Worm (Caenorhabditis elegans) whole organism, young adult: ENCODE results near the gene ddn-3.

ENCODE experiments used
- B0035.1 ChIP-seq: sonication (generic microtip); optimal IDR thresholded peaks from 2 replicates; lab custom pipeline; 2016; ENCODE audit warnings: missing genetic modification characterization, mild to moderate bottlenecking, missing compliant biosample characterization, missing genotype, missing genetic modification reagents
- D2030.7 ChIP-seq: fragments of 200-800 bp; sonication (Bioruptor generic); IDR thresholded peaks from 2 replicates; pipeline ENCODE4 v1.3.6; 2022; ENCODE audit warnings: missing genetic modification reagents, missing genetic modification characterization, missing compliant biosample characterization
- F33H1.4 ChIP-seq: fragments of 200-800 bp; sonication (Bioruptor generic); IDR thresholded peaks from 2 replicates; pipeline ENCODE4 v1.3.6; 2022; ENCODE audit warnings: missing genetic modification reagents, missing genetic modification characterization, missing compliant biosample characterization
- F49E8.2 ChIP-seq: sonication (generic microtip); optimal IDR thresholded peaks from 3 replicates; lab custom pipeline; 2017; ENCODE audit warnings: missing genetic modification characterization, mild to moderate bottlenecking, missing compliant biosample characterization, antibody characterized with exemption, moderate library complexity; ENCODE audit not compliant: insufficient read depth
- K11D2.4 ChIP-seq: fragments of 200-800 bp; sonication (Bioruptor generic); IDR thresholded peaks from 2 replicates; pipeline ENCODE4 v1.3.6; 2022; ENCODE audit warnings: missing genetic modification reagents, missing genetic modification characterization, missing compliant biosample characterization
- Y56A3A.18 ChIP-seq: fragments of 200-800 bp; sonication (Bioruptor generic); IDR thresholded peaks from 2 replicates; pipeline ENCODE4 v1.3.6; 2022; ENCODE audit warnings: missing genetic modification reagents, missing genetic modification characterization, missing compliant biosample characterization
- Y67H2A.10 ChIP-seq: fragments of 200-800 bp; sonication (Bioruptor generic); conservative IDR thresholded peaks from 2 replicates; pipeline ENCODE4 v1.3.6; 2022; ENCODE audit warnings: missing genetic modification reagents, missing genetic modification characterization, missing compliant biosample characterization
- ZK185.1 ChIP-seq: sonication (generic microtip); optimal IDR thresholded peaks from 2 replicates; lab custom pipeline; 2016; ENCODE audit warnings: mild to moderate bottlenecking, missing genetic modification characterization, missing compliant biosample characterization; ENCODE audit not compliant: poor library complexity, severe bottlenecking
- attf-5 ChIP-seq: fragments of 200-800 bp; sonication (Bioruptor generic); optimal IDR thresholded peaks from 2 replicates; lab custom pipeline; 2018; ENCODE audit warnings: mild to moderate bottlenecking, missing genetic modification characterization, missing compliant biosample characterization
- bed-1 ChIP-seq: fragments of 200-800 bp; sonication (Bioruptor generic); IDR thresholded peaks from 2 replicates; pipeline ENCODE4 v1.3.6; 2022; ENCODE audit warnings: missing genetic modification reagents, missing genetic modification characterization, missing compliant biosample characterization
- ccch-3 ChIP-seq: fragments of 200-800 bp; sonication (Bioruptor generic); optimal IDR thresholded peaks from 2 replicates; lab custom pipeline; 2018; ENCODE audit warnings: mild to moderate bottlenecking, missing genetic modification characterization, missing compliant biosample characterization
- cebp-1 ChIP-seq, 2 experiments: fragments of 200-800 bp in 1 of 2; sonication (Bioruptor generic) in 1 of 2; sonication (generic microtip) in 1 of 2; IDR thresholded peaks in 1 of 2; optimal IDR thresholded peaks in 1 of 2; 2 replicates each; pipeline versions ENCODE4 v1.3.6 to Lab custom; 2017 to 2022; ENCODE audit warnings: missing compliant biosample characterization in 2 of 2, missing genetic modification characterization in 2 of 2, mild to moderate bottlenecking in 1 of 2, missing genetic modification reagents in 1 of 2, moderate library complexity in 1 of 2
- ceh-27 ChIP-seq: fragments of 200-800 bp; sonication (Bioruptor generic); optimal IDR thresholded peaks from 2 replicates; lab custom pipeline; 2018; ENCODE audit warnings: mild to moderate bottlenecking, missing genetic modification characterization, moderate library complexity, missing compliant biosample characterization
- ceh-79 ChIP-seq: sonication (generic microtip); optimal IDR thresholded peaks from 2 replicates; lab custom pipeline; 2017; ENCODE audit warnings: mild to moderate bottlenecking, missing genetic modification characterization, missing compliant biosample characterization
- dox-1 ChIP-seq: fragments of 200-800 bp; sonication (Bioruptor generic); IDR thresholded peaks from 2 replicates; pipeline ENCODE4 v1.3.6; 2022; ENCODE audit warnings: missing genetic modification reagents, missing genetic modification characterization, missing compliant biosample characterization
- efl-1 ChIP-seq: fragments of 150-350 bp; optimal IDR thresholded peaks from 2 replicates; lab custom pipeline; 2014; ENCODE audit warnings: missing biosample characterization, missing genetic modification reagents, missing genetic modification characterization
- egl-18 ChIP-seq: fragments of 200-800 bp; sonication (Bioruptor generic); IDR thresholded peaks from 2 replicates; pipeline ENCODE4 v1.3.6; 2022; ENCODE audit warnings: missing genetic modification reagents, missing genetic modification characterization, missing compliant biosample characterization
- egrh-3 ChIP-seq: fragments of 200-800 bp; sonication (Bioruptor generic); IDR thresholded peaks from 2 replicates; pipeline ENCODE4 v1.3.6; 2022; ENCODE audit warnings: missing genetic modification reagents, missing genetic modification characterization, missing compliant biosample characterization
- him-1 ChIP-seq: sonication (generic microtip); optimal IDR thresholded peaks from 2 replicates; lab custom pipeline; 2016; ENCODE audit warnings: missing genotype, missing genetic modification reagents, missing genetic modification characterization, missing compliant biosample characterization
- hmg-1.2 ChIP-seq: fragments of 200-800 bp; sonication (Bioruptor generic); IDR thresholded peaks from 2 replicates; pipeline ENCODE4 v1.3.6; 2022; ENCODE audit warnings: missing genetic modification reagents, missing genetic modification characterization, missing compliant biosample characterization
- hrde-1 ChIP-seq: sonication (generic microtip); optimal IDR thresholded peaks from 2 replicates; lab custom pipeline; 2016; ENCODE audit warnings: missing genetic modification characterization, mild to moderate bottlenecking, missing compliant biosample characterization, moderate library complexity, missing genotype, missing genetic modification reagents, borderline replicate concordance
- hsf-1 ChIP-seq: fragments of 200-800 bp; sonication (Bioruptor generic); IDR thresholded peaks from 2 replicates; pipeline ENCODE4 v1.3.6; 2022; ENCODE audit warnings: missing genetic modification reagents, missing genetic modification characterization, missing compliant biosample characterization
- let-607 ChIP-seq, 2 experiments: fragments of 200-800 bp in 1 of 2; sonication (Bioruptor generic) in 1 of 2; sonication (generic microtip) in 1 of 2; optimal IDR thresholded peaks; 2 replicates each; lab custom pipeline; 2016 to 2018; ENCODE audit warnings: mild to moderate bottlenecking in 2 of 2, missing compliant biosample characterization in 2 of 2, missing genetic modification characterization in 2 of 2, moderate library complexity in 2 of 2, missing genotype in 1 of 2
- lsl-1 ChIP-seq: fragments of 200-800 bp; sonication (Bioruptor generic); optimal IDR thresholded peaks from 2 replicates; lab custom pipeline; 2018; ENCODE audit warnings: mild to moderate bottlenecking, missing genetic modification characterization, moderate library complexity, missing compliant biosample characterization
- madf-10 ChIP-seq: sonication (generic microtip); optimal IDR thresholded peaks from 2 replicates; lab custom pipeline; 2016; ENCODE audit warnings: mild to moderate bottlenecking, missing genetic modification characterization, missing compliant biosample characterization
- madf-3 ChIP-seq: fragments of 200-800 bp; sonication (Bioruptor generic); IDR thresholded peaks from 2 replicates; pipeline ENCODE4 v1.3.6; 2022; ENCODE audit warnings: missing genetic modification reagents, missing genetic modification characterization, missing compliant biosample characterization
- madf-8 ChIP-seq: fragments of 200-800 bp; sonication (Bioruptor generic); conservative IDR thresholded peaks from 2 replicates; pipeline ENCODE4 v1.3.6; 2022; ENCODE audit warnings: missing genetic modification reagents, missing genetic modification characterization, missing compliant biosample characterization
- mes-4 ChIP-seq: sonication (generic microtip); optimal IDR thresholded peaks from 2 replicates; lab custom pipeline; 2016; ENCODE audit warnings: missing genotype, missing genetic modification characterization, missing compliant biosample characterization
- mxl-1 ChIP-seq: sonication (generic microtip); optimal IDR thresholded peaks from 2 replicates; lab custom pipeline; 2016; ENCODE audit warnings: missing genetic modification characterization, missing compliant biosample characterization
- nfyb-1 ChIP-seq: fragments of 200-800 bp; sonication (Bioruptor generic); IDR thresholded peaks from 2 replicates; pipeline ENCODE4 v1.3.6; 2022; ENCODE audit warnings: missing genetic modification reagents, missing genetic modification characterization, missing compliant biosample characterization
- nhr-90 ChIP-seq: sonication (generic microtip); optimal IDR thresholded peaks from 2 replicates; lab custom pipeline; 2016; ENCODE audit warnings: missing genotype, mild to moderate bottlenecking, missing genetic modification characterization, missing compliant biosample characterization
- pbrm-1 ChIP-seq: fragments of 200-800 bp; sonication (Bioruptor generic); IDR thresholded peaks from 2 replicates; pipeline ENCODE4 v1.3.6; 2022; ENCODE audit warnings: missing genetic modification reagents, missing genetic modification characterization, missing compliant biosample characterization
- rcor-1 ChIP-seq: fragments of 200-800 bp; sonication (Bioruptor generic); IDR thresholded peaks from 2 replicates; pipeline ENCODE4 v1.3.6; 2022; ENCODE audit warnings: missing genetic modification reagents, missing genetic modification characterization, missing compliant biosample characterization
- snpc-1.1 ChIP-seq: sonication (generic microtip); optimal IDR thresholded peaks from 2 replicates; lab custom pipeline; 2017; ENCODE audit warnings: missing genetic modification characterization, mild to moderate bottlenecking, missing compliant biosample characterization, antibody characterized with exemption, moderate library complexity, missing genotype, missing genetic modification reagents; ENCODE audit not compliant: insufficient read depth
- snpc-1.3 ChIP-seq: sonication (generic microtip); optimal IDR thresholded peaks from 2 replicates; lab custom pipeline; 2017; ENCODE audit warnings: missing genetic modification characterization, mild to moderate bottlenecking, missing compliant biosample characterization, antibody characterized with exemption, moderate library complexity, missing genotype, missing genetic modification reagents; ENCODE audit not compliant: insufficient read depth
- snpc-4 ChIP-seq, 5 experiments: fragments of 150-350 bp in 1 of 5; sonication (generic microtip) in 4 of 5; optimal IDR thresholded peaks; 2 replicates each; lab custom pipeline; 2014 to 2018; ENCODE audit warnings: missing genetic modification characterization in 5 of 5, missing biosample characterization in 3 of 5, antibody characterized with exemption in 2 of 5, mild to moderate bottlenecking in 2 of 5, missing compliant biosample characterization in 2 of 5, missing genotype in 2 of 5, moderate library complexity in 2 of 5, missing genetic modification reagents in 1 of 5
- sptf-2 ChIP-seq: fragments of 200-800 bp; sonication (Bioruptor generic); optimal IDR thresholded peaks from 2 replicates; lab custom pipeline; 2018; ENCODE audit warnings: mild to moderate bottlenecking, missing genetic modification characterization, missing compliant biosample characterization
- tbp1 ChIP-seq: fragments of 200-800 bp; sonication (Bioruptor generic); optimal IDR thresholded peaks from 2 replicates; lab custom pipeline; 2018; ENCODE audit warnings: mild to moderate bottlenecking, missing genetic modification characterization, missing compliant biosample characterization
- unc-130 ChIP-seq: sonication (generic microtip); optimal IDR thresholded peaks from 2 replicates; lab custom pipeline; 2016; ENCODE audit warnings: missing genetic modification reagents, missing genetic modification characterization, missing compliant biosample characterization
- unc-62 ChIP-seq: fragments of 150-350 bp; optimal IDR thresholded peaks from 2 replicates; lab custom pipeline; 2014; ENCODE audit warnings: missing biosample characterization, missing genetic modification reagents, missing genetic modification characterization
- xnd-1 ChIP-seq: sonication (generic microtip); optimal IDR thresholded peaks from 2 replicates; lab custom pipeline; 2016; ENCODE audit warnings: missing genotype, missing genetic modification reagents, missing genetic modification characterization, missing compliant biosample characterization
- zfh-2 ChIP-seq: fragments of 200-800 bp; sonication (Bioruptor generic); conservative IDR thresholded peaks from 2 replicates; pipeline ENCODE4 v1.3.6; 2022; ENCODE audit warnings: missing genetic modification reagents, missing genetic modification characterization, missing compliant biosample characterization
- ztf-18 ChIP-seq: sonication (generic microtip); optimal IDR thresholded peaks from 2 replicates; lab custom pipeline; 2016; ENCODE audit warnings: missing genotype, mild to moderate bottlenecking, missing genetic modification characterization, missing compliant biosample characterization
- ztf-26 ChIP-seq: sonication (generic microtip); optimal IDR thresholded peaks from 2 replicates; lab custom pipeline; 2017; ENCODE audit warnings: missing genetic modification characterization, missing compliant biosample characterization
- ztf-3 ChIP-seq: fragments of 200-800 bp; sonication (Bioruptor generic); optimal IDR thresholded peaks from 2 replicates; lab custom pipeline; 2018; ENCODE audit warnings: mild to moderate bottlenecking, missing genetic modification characterization, missing compliant biosample characterization

The ddn-3 gene

ce11 chrV:14355738-14356368 is 44.8 kb upstream of the ddn-3 start, which contains the start of gene cyn-1:
Gene cyn-1 (plus strand): TSS chrV:14356076.
- TF ChIP-seq pbrm-1 (GFP tag; lab: Robert Waterston, UW), result peak; percentile 25; the same call in 1 of the 2 replicates
- TF ChIP-seq cebp-1 (GFP tag; IDR thresholded peaks at IDR 0.05; lab: Robert Waterston, UW), result no peak
- peak; percentile 72 for TF ChIP-seq cebp-1 (tag; optimal IDR thresholded peaks at IDR 0.05; lab: Kevin White, UChicago)
- TF ChIP-seq rcor-1 (GFP tag; lab: Robert Waterston, UW), result peak; percentile 53
- no peak for TF ChIP-seq zfh-2 (GFP tag; lab: Robert Waterston, UW)
- peak; percentile 70 for TF ChIP-seq nfyb-1
- peak; percentile 69; the same call in 1 of the 2 replicates for TF ChIP-seq Y56A3A.18 (GFP tag; lab: Robert Waterston, UW)
- peak; percentile 81 for TF ChIP-seq efl-1 (GFP tag; lab: Kevin White, UChicago)
- peak; percentile 25; the same call in 1 of the 2 replicates for TF ChIP-seq K11D2.4
- TF ChIP-seq attf-5 (GFP tag; lab: Kevin White, UChicago), result peak; percentile 32
- TF ChIP-seq him-1, result peak; percentile 59
- TF ChIP-seq ceh-79 (tag; lab: Kevin White, UChicago), result no peak
- TF ChIP-seq sptf-2 (GFP tag; lab: Kevin White, UChicago), result no peak
- TF ChIP-seq madf-8 (GFP tag; lab: Robert Waterston, UW), result peak; percentile 34; the same call in 1 of the 2 replicates
- TF ChIP-seq unc-130, result peak; percentile 19
- TF ChIP-seq let-607 (tag; optimal IDR thresholded peaks at IDR 0.05; lab: Kevin White, UChicago), result peak in 1 of 2 experiments; percentile 44
- TF ChIP-seq snpc-1.3 (tag; lab: Kevin White, UChicago), result peak; percentile 79
- TF ChIP-seq unc-62 (GFP tag; lab: Kevin White, UChicago), result no peak
- TF ChIP-seq ztf-18, result peak; percentile 96
- TF ChIP-seq hsf-1, result 0 out of 2 replicates have a peak, but pooled peaks have one; percentile 9
- TF ChIP-seq egrh-3 (GFP tag; lab: Robert Waterston, UW), result no peak
- TF ChIP-seq Y67H2A.10, result no peak
- peak; percentile 12 for TF ChIP-seq B0035.1
- peak; percentile 51 for TF ChIP-seq madf-10 (tag; lab: Kevin White, UChicago)
- TF ChIP-seq dox-1, result peak; percentile 67
- peak; percentile 67 for TF ChIP-seq ZK185.1 (tag; lab: Kevin White, UChicago)
- no peak for TF ChIP-seq ceh-27
- no peak for TF ChIP-seq ztf-3 (GFP tag; lab: Kevin White, UChicago)
- TF ChIP-seq xnd-1 (tag; lab: Kevin White, UChicago), result peak; percentile 45
- TF ChIP-seq snpc-1.1 (tag; lab: Kevin White, UChicago), result peak; percentile 43
- TF ChIP-seq lsl-1 (GFP tag; lab: Kevin White, UChicago), result peak; percentile 65
- TF ChIP-seq nhr-90 (tag; lab: Kevin White, UChicago), result no peak
- peak; percentile 66 for TF ChIP-seq tbp1 (GFP tag; lab: Kevin White, UChicago)
- peak; percentile 54; the same call in 1 of the 2 replicates for TF ChIP-seq D2030.7 (GFP tag; lab: Robert Waterston, UW)
- TF ChIP-seq madf-3 (GFP tag; lab: Robert Waterston, UW), result no peak
- TF ChIP-seq F49E8.2, result no peak
- 0 out of 2 replicates have a peak, but pooled peaks have one; percentile 52 for TF ChIP-seq F33H1.4 (GFP tag; lab: Robert Waterston, UW)
- TF ChIP-seq mxl-1 (tag; lab: Kevin White, UChicago), result no peak
- no peak for TF ChIP-seq egl-18 (GFP tag; lab: Robert Waterston, UW)
- no peak for TF ChIP-seq snpc-4 (GFP tag; optimal IDR thresholded peaks at IDR 0.05; lab: Kevin White, UChicago)
- TF ChIP-seq snpc-4 (tag; optimal IDR thresholded peaks at IDR 0.05; lab: Kevin White, UChicago), result peak; percentile 42 to 75 (median 59)
- peak; percentile 55 for TF ChIP-seq hrde-1 (tag; lab: Kevin White, UChicago)
- TF ChIP-seq mes-4, result no peak
- no peak for TF ChIP-seq ccch-3 (GFP tag; lab: Kevin White, UChicago)
- peak; percentile 53 for TF ChIP-seq hmg-1.2
- peak; percentile 42 for TF ChIP-seq ztf-26
- TF ChIP-seq bed-1, result no peak
